Fruit fly (Drosophila melanogaster) whole organism, embryonic: ENCODE data around the gene Pex2.
A peak's percentile ranks its signal among the peaks of the same experiment; 100 is the strongest.

Source experiments
- Ada2b ChIP-seq: fragments of 200-800 bp; sonication (Bioruptor generic); IDR thresholded peaks from 2 replicates; pipeline ENCODE4 v1.3.6; 2022; ENCODE audit warnings: missing biosample characterization, missing genetic modification characterization
- Atf3 ChIP-seq: fragments of 200-800 bp; sonication (Bioruptor generic); optimal IDR thresholded peaks from 3 replicates; lab custom pipeline; 2016; ENCODE audit warnings: missing biosample characterization, missing genetic modification characterization
- BEAF-32 ChIP-seq: fragments of 200-800 bp; sonication (Bioruptor generic); optimal IDR thresholded peaks from 3 replicates; lab custom pipeline; 2017; ENCODE audit warnings: missing biosample characterization, missing genetic modification characterization, mild to moderate bottlenecking, moderate library complexity, missing genetic modification reagents
- Bgb ChIP-seq: fragments of 200-800 bp; sonication (Bioruptor generic); IDR thresholded peaks from 2 replicates; pipeline ENCODE4 v1.3.6; 2022; ENCODE audit warnings: missing biosample characterization, missing genetic modification characterization; ENCODE audit not compliant: partially characterized antibody
- CG10462 ChIP-seq: fragments of 200-800 bp; sonication (Bioruptor generic); optimal IDR thresholded peaks from 2 replicates; lab custom pipeline; 2016; ENCODE audit warnings: missing biosample characterization, missing genetic modification characterization
- CG12659 ChIP-seq: fragments of 200-800 bp; sonication (Bioruptor generic); optimal IDR thresholded peaks from 3 replicates; lab custom pipeline; 2017; ENCODE audit warnings: mild to moderate bottlenecking, missing biosample characterization, missing genetic modification reagents, missing genetic modification characterization
- CG12744 ChIP-seq: fragments of 200-800 bp; sonication (Bioruptor generic); optimal IDR thresholded peaks from 2 replicates; lab custom pipeline; 2016; ENCODE audit warnings: missing biosample characterization, missing genetic modification characterization
- CG14441 ChIP-seq: fragments of 200-800 bp; sonication (Bioruptor generic); IDR thresholded peaks from 2 replicates; pipeline ENCODE4 v1.3.6; 2022; ENCODE audit warnings: missing biosample characterization, missing genetic modification characterization
- CG2875 ChIP-seq: fragments of 200-800 bp; sonication (Bioruptor generic); optimal IDR thresholded peaks from 2 replicates; lab custom pipeline; 2017; ENCODE audit warnings: missing biosample characterization, mild to moderate bottlenecking, missing genetic modification characterization, missing genetic modification reagents
- CG30403 ChIP-seq: fragments of 200-800 bp; sonication (Bioruptor generic); optimal IDR thresholded peaks from 3 replicates; lab custom pipeline; 2016; ENCODE audit warnings: missing biosample characterization, missing genetic modification characterization
- CG3065 ChIP-seq: fragments of 200-800 bp; sonication (Bioruptor generic); optimal IDR thresholded peaks from 2 replicates; lab custom pipeline; 2016; ENCODE audit warnings: missing biosample characterization, missing genetic modification characterization
- CG32532 ChIP-seq: fragments of 200-800 bp; sonication (Bioruptor generic); IDR thresholded peaks from 2 replicates; pipeline ENCODE4 v1.3.6; 2022; ENCODE audit warnings: missing biosample characterization, missing genetic modification characterization
- CG3407 ChIP-seq: fragments of 200-800 bp; sonication (Bioruptor generic); optimal IDR thresholded peaks from 2 replicates; lab custom pipeline; 2018; ENCODE audit warnings: missing biosample characterization, mild to moderate bottlenecking, missing genetic modification characterization
- CG34422 ChIP-seq: fragments of 200-800 bp; sonication (Bioruptor generic); IDR thresholded peaks from 3 replicates; pipeline ENCODE4 v1.3.6; 2022; ENCODE audit warnings: missing biosample characterization, missing genetic modification characterization
- CG3726 ChIP-seq: fragments of 200-800 bp; sonication (Bioruptor generic); IDR thresholded peaks from 3 replicates; pipeline ENCODE4, ENCODE4 v1.3.6; 2022; ENCODE audit warnings: missing biosample characterization, missing genetic modification characterization
- CG4404 ChIP-seq: fragments of 200-800 bp; sonication (Bioruptor generic); IDR thresholded peaks from 2 replicates; pipeline ENCODE4 v1.3.6; 2022; ENCODE audit warnings: missing biosample characterization, missing genetic modification characterization
- CG6813 ChIP-seq: fragments of 200-800 bp; sonication (Bioruptor generic); optimal IDR thresholded peaks from 2 replicates; lab custom pipeline; 2017; ENCODE audit warnings: missing biosample characterization, missing genetic modification characterization, mild to moderate bottlenecking, moderate library complexity, missing genetic modification reagents
- CG7745 ChIP-seq: fragments of 200-800 bp; sonication (Bioruptor generic); optimal IDR thresholded peaks from 2 replicates; lab custom pipeline; 2018; ENCODE audit warnings: missing biosample characterization, mild to moderate bottlenecking, missing genetic modification characterization, moderate library complexity
- CG7928 ChIP-seq: fragments of 200-800 bp; sonication (Bioruptor generic); optimal IDR thresholded peaks from 2 replicates; lab custom pipeline; 2017; ENCODE audit warnings: missing biosample characterization, mild to moderate bottlenecking, missing genetic modification characterization
- Dbx ChIP-seq: fragments of 200-800 bp; sonication (Bioruptor generic); IDR thresholded peaks from 3 replicates; pipeline ENCODE4 v1.3.6; 2022; ENCODE audit warnings: missing biosample characterization, missing genetic modification characterization
- Dip3 ChIP-seq: fragments of 200-800 bp; sonication (Bioruptor generic); optimal IDR thresholded peaks from 3 replicates; lab custom pipeline; 2016; ENCODE audit warnings: missing biosample characterization, missing genetic modification characterization
- Elba2 ChIP-seq: fragments of 200-800 bp; sonication (Bioruptor generic); optimal IDR thresholded peaks from 3 replicates; lab custom pipeline; 2016; ENCODE audit warnings: missing biosample characterization, missing genetic modification characterization
- Ets65A ChIP-seq: fragments of 200-800 bp; sonication (Bioruptor generic); peaks from one replicate; lab custom pipeline; 2016; ENCODE audit warnings: missing biosample characterization, missing genetic modification characterization
- H2.0 ChIP-seq: fragments of 200-800 bp; sonication (Bioruptor generic); IDR thresholded peaks from 2 replicates; pipeline ENCODE4 v1.3.6; 2022; ENCODE audit warnings: missing biosample characterization, missing genetic modification characterization
- Hr78 ChIP-seq, 2 experiments: fragments of 200-800 bp in 1 of 2; fragments of >200 bp in 1 of 2; sonication (Bioruptor generic) in 1 of 2; optimal IDR thresholded peaks; 2 replicates each; lab custom pipeline; 2017 to 2019; ENCODE audit warnings: missing biosample characterization in 2 of 2, missing genetic modification characterization in 2 of 2, mild to moderate bottlenecking in 1 of 2, moderate library complexity in 1 of 2
- Kr ChIP-seq: fragments of 200-800 bp; sonication (Bioruptor generic); optimal IDR thresholded peaks from 2 replicates; lab custom pipeline; 2017; ENCODE audit warnings: missing biosample characterization, mild to moderate bottlenecking, missing genetic modification characterization
- Lhr ChIP-seq: fragments of 200-800 bp; sonication (Bioruptor generic); optimal IDR thresholded peaks from 3 replicates; lab custom pipeline; 2017; ENCODE audit warnings: mild to moderate bottlenecking, missing biosample characterization, missing genetic modification reagents, missing genetic modification characterization
- Mad ChIP-seq: fragments of 200-800 bp; sonication (Bioruptor generic); optimal IDR thresholded peaks from 2 replicates; lab custom pipeline; 2016; ENCODE audit warnings: missing biosample characterization, missing genetic modification characterization
- Med ChIP-seq: fragments of 200-800 bp; sonication (Bioruptor generic); peaks from one replicate; lab custom pipeline; 2016; ENCODE audit warnings: missing biosample characterization, missing genetic modification characterization, mild to moderate bottlenecking, inconsistent platforms, moderate library complexity
- NC2α ChIP-seq: fragments of 200-800 bp; sonication (Bioruptor generic); optimal IDR thresholded peaks from 2 replicates; lab custom pipeline; 2016; ENCODE audit warnings: missing biosample characterization, missing genetic modification characterization
- Sox100B ChIP-seq: fragments of 200-800 bp; sonication (Bioruptor generic); optimal IDR thresholded peaks from 3 replicates; lab custom pipeline; 2018; ENCODE audit warnings: missing biosample characterization, mild to moderate bottlenecking, missing genetic modification characterization
- ase ChIP-seq: fragments of 200-800 bp; sonication (Bioruptor generic); IDR thresholded peaks from 3 replicates; pipeline ENCODE4 v1.3.6; 2022; ENCODE audit warnings: missing biosample characterization, missing genetic modification characterization
- az2 ChIP-seq: fragments of 200-800 bp; sonication (Bioruptor generic); optimal IDR thresholded peaks from 3 replicates; lab custom pipeline; 2016; ENCODE audit warnings: missing biosample characterization, missing genetic modification characterization
- corto ChIP-seq: fragments of 200-800 bp; sonication (Bioruptor generic); optimal IDR thresholded peaks from 2 replicates; lab custom pipeline; 2016; ENCODE audit warnings: missing biosample characterization, mild to moderate bottlenecking, missing genetic modification characterization, moderate library complexity
- crc ChIP-seq: fragments of 200-800 bp; sonication (Bioruptor generic); optimal IDR thresholded peaks from 2 replicates; lab custom pipeline; 2016; ENCODE audit warnings: missing biosample characterization, missing genetic modification characterization
- da ChIP-seq: fragments of 200-800 bp; sonication (Bioruptor generic); optimal IDR thresholded peaks from 2 replicates; lab custom pipeline; 2016; ENCODE audit warnings: missing biosample characterization, missing genetic modification characterization
- dmrt99B ChIP-seq: fragments of 200-800 bp; sonication (Bioruptor generic); optimal IDR thresholded peaks from 2 replicates; lab custom pipeline; 2018; ENCODE audit warnings: missing biosample characterization, mild to moderate bottlenecking, missing genetic modification characterization, moderate library complexity
- ftz-f1 ChIP-seq: fragments of 200-800 bp; sonication (Bioruptor generic); optimal IDR thresholded peaks from 2 replicates; lab custom pipeline; 2016; ENCODE audit warnings: missing biosample characterization, missing genetic modification characterization
- gce ChIP-seq: fragments of 200-800 bp; sonication (Bioruptor generic); IDR thresholded peaks from 3 replicates; pipeline ENCODE4 v1.3.6; 2022; ENCODE audit warnings: missing biosample characterization, missing genetic modification characterization
- ind ChIP-seq: fragments of 200-800 bp; sonication (Bioruptor generic); optimal IDR thresholded peaks from 3 replicates; lab custom pipeline; 2016; ENCODE audit warnings: missing biosample characterization, missing genetic modification characterization
- lab ChIP-seq: fragments of 200-800 bp; sonication (Bioruptor generic); optimal IDR thresholded peaks from 3 replicates; lab custom pipeline; 2017; ENCODE audit warnings: missing biosample characterization, missing genetic modification characterization, mild to moderate bottlenecking, moderate library complexity, missing genetic modification reagents
- mam ChIP-seq: fragments of 200-800 bp; sonication (Bioruptor generic); optimal IDR thresholded peaks from 3 replicates; lab custom pipeline; 2016; ENCODE audit warnings: missing biosample characterization, missing genetic modification characterization
- onecut ChIP-seq: fragments of 200-800 bp; sonication (Bioruptor generic); IDR thresholded peaks from 2 replicates; pipeline ENCODE4 v1.3.6; 2022; ENCODE audit warnings: missing biosample characterization, missing genetic modification characterization
- pb ChIP-seq: fragments of 200-800 bp; sonication (Bioruptor generic); optimal IDR thresholded peaks from 3 replicates; lab custom pipeline; 2016; ENCODE audit warnings: missing biosample characterization, missing genetic modification characterization
- peb ChIP-seq: fragments of 200-800 bp; sonication (Bioruptor generic); IDR thresholded peaks from 2 replicates; pipeline ENCODE4 v1.3.6; 2022; ENCODE audit warnings: missing biosample characterization, missing genetic modification characterization
- pfk ChIP-seq: fragments of 200-800 bp; sonication (Bioruptor generic); optimal IDR thresholded peaks from 2 replicates; lab custom pipeline; 2018; ENCODE audit warnings: missing biosample characterization, mild to moderate bottlenecking, missing genetic modification characterization, moderate library complexity
- phol ChIP-seq: fragments of 200-800 bp; sonication (Bioruptor generic); optimal IDR thresholded peaks from 3 replicates; lab custom pipeline; 2018; ENCODE audit warnings: missing biosample characterization, mild to moderate bottlenecking, missing genetic modification characterization, moderate library complexity
- sna ChIP-seq: fragments of 200-800 bp; sonication (Bioruptor generic); IDR thresholded peaks from 2 replicates; pipeline ENCODE4 v1.3.6; 2022; ENCODE audit warnings: missing biosample characterization, missing genetic modification characterization; ENCODE audit not compliant: partially characterized antibody
- tna ChIP-seq: fragments of 200-800 bp; sonication (Bioruptor generic); IDR thresholded peaks from 2 replicates; pipeline ENCODE4 v1.3.6; 2022; ENCODE audit warnings: missing biosample characterization, missing genetic modification characterization; ENCODE audit not compliant: partially characterized antibody
- trh ChIP-seq: fragments of 200-800 bp; sonication (Bioruptor generic); optimal IDR thresholded peaks from 2 replicates; lab custom pipeline; 2016; ENCODE audit warnings: missing biosample characterization, missing genetic modification characterization
- zen ChIP-seq: fragments of 200-800 bp; sonication (Bioruptor generic); optimal IDR thresholded peaks from 3 replicates; lab custom pipeline; 2018; ENCODE audit warnings: missing biosample characterization, mild to moderate bottlenecking, missing genetic modification characterization, moderate library complexity

The Pex2 gene

dm6 chr3L:8318916-8319506 lies 19.8 kb upstream of the Pex2 start, which contains the start of gene CG43059 (continued):
- TF ChIP-seq CG14441 (GFP tag; lab: Robert Waterston, UW) (no peak), H2.0 (GFP tag; lab: Robert Waterston, UW) (no peak), NC2α (GFP tag; lab: Kevin White, UChicago) (no peak), CG10462 (GFP tag; lab: Kevin White, UChicago) (no peak), Dip3 (GFP tag; lab: Kevin White, UChicago) (no peak), crc (GFP tag; lab: Kevin White, UChicago) (no peak), da (GFP tag; lab: Kevin White, UChicago) (no peak), Dbx (GFP tag; lab: Robert Waterston, UW) (no peak), mam (no peak), CG34422 (no peak), lab (GFP tag; lab: Kevin White, UChicago) (no peak), onecut (GFP tag; lab: Robert Waterston, UW) (no peak), CG2875 (GFP tag; lab: Kevin White, UChicago) (no peak), CG30403 (GFP tag; lab: Kevin White, UChicago) (no peak), CG12744 (GFP tag; lab: Kevin White, UChicago) (no peak), Kr (GFP tag; lab: Kevin White, UChicago) (no peak), CG4404 (no peak), Sox100B (GFP tag; lab: Kevin White, UChicago) (no peak), CG6813 (GFP tag; lab: Kevin White, UChicago) (no peak), Ets65A (peak; percentile 38), pfk (GFP tag; lab: Kevin White, UChicago) (no peak), Lhr (GFP tag; lab: Kevin White, UChicago) (no peak), ase (GFP tag; lab: Robert Waterston, UW) (0 out of 3 replicates have a peak, but pooled peaks have one; percentile 19), phol (peak; percentile 21), CG3065 (GFP tag; lab: Kevin White, UChicago) (no peak), Ada2b (GFP tag; lab: Robert Waterston, UW) (0 out of 2 replicates have a peak, but pooled peaks have one; percentile 25), Bgb (GFP tag; lab: Robert Waterston, UW) (no peak), ftz-f1 (no peak), Med (GFP tag; lab: Kevin White, UChicago) (peak; percentile 53), CG7928 (GFP tag; lab: Kevin White, UChicago) (no peak), zen (tag; lab: Kevin White, UChicago) (no peak), ind (GFP tag; lab: Kevin White, UChicago) (no peak), Mad (GFP tag; lab: Kevin White, UChicago) (no peak), peb (GFP tag; lab: Robert Waterston, UW) (no peak), Atf3 (no peak), Hr78 (GFP tag; optimal IDR thresholded peaks at IDR 0.05; lab: Kevin White, UChicago) (no peak), BEAF-32 (GFP tag; lab: Kevin White, UChicago) (no peak), corto (GFP tag; lab: Kevin White, UChicago) (no peak), dmrt99B (peak; percentile 8), sna (GFP tag; lab: Robert Waterston, UW) (no peak), trh (no peak), az2 (GFP tag; lab: Kevin White, UChicago) (no peak), Elba2 (GFP tag; lab: Kevin White, UChicago) (no peak), tna (no peak), CG7745 (no peak), CG32532 (no peak), CG3726 (GFP tag; lab: Robert Waterston, UW) (no peak), pb (GFP tag; lab: Kevin White, UChicago) (no peak), gce (no peak), CG12659 (GFP tag; lab: Kevin White, UChicago) (no peak), CG3407 (GFP tag; lab: Kevin White, UChicago) (no peak)
